Fruit fly (Drosophila melanogaster) whole organism, pupa: ENCODE results near the gene NK7.1.

Source experiments
- CG10348 ChIP-seq: fragments of 200-800 bp; sonication (Bioruptor generic); IDR thresholded peaks from 2 replicates; pipeline ENCODE4 v1.3.6; 2022; ENCODE audit warnings: missing biosample characterization, missing genetic modification characterization
- CG12605 ChIP-seq: fragments of 200-800 bp; sonication (Bioruptor generic); IDR thresholded peaks from 2 replicates; pipeline ENCODE4 v1.3.6; 2022; ENCODE audit warnings: missing biosample characterization, missing genetic modification characterization
- CG13204 ChIP-seq: fragments of 200-800 bp; sonication (Bioruptor generic); optimal IDR thresholded peaks from 2 replicates; lab custom pipeline; 2018; ENCODE audit warnings: missing biosample characterization, mild to moderate bottlenecking, missing genetic modification characterization, moderate library complexity
- CG14655 ChIP-seq: fragments of 200-800 bp; sonication (Bioruptor generic); optimal IDR thresholded peaks from 3 replicates; lab custom pipeline; 2017; ENCODE audit warnings: mild to moderate bottlenecking, missing biosample characterization, missing genetic modification reagents, missing genetic modification characterization
- CG15710 ChIP-seq: fragments of 200-800 bp; sonication (Bioruptor generic); optimal IDR thresholded peaks from 2 replicates; lab custom pipeline; 2018; ENCODE audit warnings: missing biosample characterization, mild to moderate bottlenecking, missing genetic modification characterization, moderate library complexity
- CG17806 ChIP-seq: fragments of 200-800 bp; sonication (Bioruptor generic); optimal IDR thresholded peaks from 2 replicates; lab custom pipeline; 2018; ENCODE audit warnings: missing biosample characterization, mild to moderate bottlenecking, missing genetic modification characterization, moderate library complexity
- CG32121 ChIP-seq: fragments of 200-800 bp; sonication (Bioruptor generic); IDR thresholded peaks from 2 replicates; pipeline ENCODE4 v1.3.6; 2022; ENCODE audit warnings: missing biosample characterization, missing genetic modification characterization
- CG34367 ChIP-seq: fragments of 200-800 bp; sonication (Bioruptor generic); optimal IDR thresholded peaks from 2 replicates; lab custom pipeline; 2018; ENCODE audit warnings: missing biosample characterization, mild to moderate bottlenecking, missing genetic modification characterization
- CG4496 ChIP-seq: fragments of 200-800 bp; sonication (Bioruptor generic); IDR thresholded peaks from 3 replicates; pipeline ENCODE4 v1.3.6; 2022; ENCODE audit warnings: missing biosample characterization, missing genetic modification characterization
- CG8159 ChIP-seq: fragments of 200-800 bp; sonication (Bioruptor generic); optimal IDR thresholded peaks from 3 replicates; lab custom pipeline; 2018; ENCODE audit warnings: missing biosample characterization, mild to moderate bottlenecking, missing genetic modification characterization, moderate library complexity
- CG8301 ChIP-seq: fragments of 200-800 bp; sonication (Bioruptor generic); optimal IDR thresholded peaks from 2 replicates; lab custom pipeline; 2018; ENCODE audit warnings: missing biosample characterization, mild to moderate bottlenecking, missing genetic modification characterization
- CG9948 ChIP-seq: fragments of 200-800 bp; sonication (Bioruptor generic); optimal IDR thresholded peaks from 2 replicates; lab custom pipeline; 2018; ENCODE audit warnings: missing biosample characterization, mild to moderate bottlenecking, missing genetic modification characterization, moderate library complexity
- D1 ChIP-seq: fragments of 200-800 bp; sonication (Bioruptor generic); optimal IDR thresholded peaks from 2 replicates; lab custom pipeline; 2018; ENCODE audit warnings: missing biosample characterization, mild to moderate bottlenecking, missing genetic modification characterization, moderate library complexity
- EcR ChIP-seq: fragments of 200-800 bp; sonication (Bioruptor generic); optimal IDR thresholded peaks from 3 replicates; lab custom pipeline; 2019; ENCODE audit warnings: missing biosample characterization, missing genetic modification characterization, mild to moderate bottlenecking, moderate library complexity, missing genetic modification reagents
- Ets98B ChIP-seq: fragments of 200-800 bp; sonication (Bioruptor generic); IDR thresholded peaks from 2 replicates; pipeline ENCODE4 v1.3.6; 2022; ENCODE audit warnings: missing biosample characterization, missing genetic modification characterization
- Pif1A ChIP-seq: fragments of 200-800 bp; sonication (Bioruptor generic); optimal IDR thresholded peaks from 3 replicates; lab custom pipeline; 2016; ENCODE audit warnings: missing biosample characterization, missing genetic modification characterization
- Pif1B ChIP-seq: fragments of 200-800 bp; sonication (Bioruptor generic); optimal IDR thresholded peaks from 3 replicates; lab custom pipeline; 2016; ENCODE audit warnings: missing biosample characterization, missing genetic modification characterization
- Snoo ChIP-seq: fragments of 200-800 bp; sonication (Bioruptor generic); optimal IDR thresholded peaks from 3 replicates; lab custom pipeline; 2017; ENCODE audit warnings: missing biosample characterization, mild to moderate bottlenecking, missing genetic modification characterization, inconsistent platforms
- fd96Ca ChIP-seq: fragments of 200-800 bp; sonication (Bioruptor generic); IDR thresholded peaks from 3 replicates; pipeline ENCODE4 v1.3.6; 2022; ENCODE audit warnings: missing biosample characterization, missing genetic modification characterization
- gl ChIP-seq: fragments of 200-800 bp; sonication (Bioruptor generic); optimal IDR thresholded peaks from 2 replicates; lab custom pipeline; 2018; ENCODE audit warnings: missing biosample characterization, mild to moderate bottlenecking, missing genetic modification characterization
- rn ChIP-seq: fragments of 200-800 bp; sonication (Bioruptor generic); IDR thresholded peaks from 2 replicates; pipeline ENCODE4 v1.3.6; 2022; ENCODE audit warnings: missing biosample characterization, missing genetic modification characterization

NK7.1 gene

dm6 chr3R:14398620-14399019 lies 25.9 kb upstream of the NK7.1 start:
- TF ChIP-seq gl (tag; lab: Kevin White, UChicago) = no peak
- no peak for TF ChIP-seq CG13204
- TF ChIP-seq CG9948 = no peak
- no peak for TF ChIP-seq CG8159 (tag; lab: Kevin White, UChicago)
- no peak for TF ChIP-seq CG17806 (tag; lab: Kevin White, UChicago)
- no peak for TF ChIP-seq EcR (GFP tag; lab: Kevin White, UChicago)
- TF ChIP-seq CG10348 (GFP tag; lab: Robert Waterston, UW) = no peak

- no peak for TF ChIP-seq CG15710 (tag; lab: Kevin White, UChicago)
- TF ChIP-seq CG14655 (GFP tag; lab: Kevin White, UChicago) = no peak
- no peak for TF ChIP-seq fd96Ca (GFP tag; lab: Robert Waterston, UW)
- TF ChIP-seq CG9948 = no peak
- no peak for TF ChIP-seq CG34367 (tag; lab: Kevin White, UChicago)
- TF ChIP-seq Pif1B = no peak
- no peak for TF ChIP-seq CG8301
- TF ChIP-seq D1 = no peak
- peak; percentile 15 for TF ChIP-seq Snoo (tag; lab: Kevin White, UChicago)
- TF ChIP-seq CG8159 (tag; lab: Kevin White, UChicago) = peak; percentile 46
- no peak for TF ChIP-seq Ets98B (GFP tag; lab: Robert Waterston, UW)
- no peak for TF ChIP-seq CG12605
- TF ChIP-seq CG13204 = no peak
- TF ChIP-seq CG17806 (tag; lab: Kevin White, UChicago) = peak; percentile 4
- TF ChIP-seq, all 21 proteins: peak for 3
Observed at dm6 chr3R:14397927-14398326, 25.2 kb upstream of the NK7.1 start.

dm6 chr3R:14391281-14391680 lies 18.5 kb upstream of the NK7.1 start:
- TF ChIP-seq CG10348 (GFP tag; lab: Robert Waterston, UW) (no peak), CG13204 (no peak), fd96Ca (GFP tag; lab: Robert Waterston, UW) (no peak; the same call in 2 of the 3 replicates), Pif1A (GFP tag; lab: Kevin White, UChicago) (no peak), gl (tag; lab: Kevin White, UChicago) (no peak), CG34367 (tag; lab: Kevin White, UChicago) (no peak), CG14655 (GFP tag; lab: Kevin White, UChicago) (no peak), CG4496 (GFP tag; lab: Robert Waterston, UW) (peak; percentile 79), D1 (peak; percentile 66), CG17806 (tag; lab: Kevin White, UChicago) (peak; percentile 55), Ets98B (GFP tag; lab: Robert Waterston, UW) (peak; percentile 48; the same call in 1 of the 2 replicates), CG8159 (tag; lab: Kevin White, UChicago) (peak; percentile 28), rn (peak; percentile 58), CG15710 (tag; lab: Kevin White, UChicago) (peak; percentile 20), Snoo (tag; lab: Kevin White, UChicago) (peak; percentile 39), EcR (GFP tag; lab: Kevin White, UChicago) (no peak)
- TF ChIP-seq, all 21 proteins: peak for 8

dm6 chr3R:14390465-14390864 lies 17.7 kb upstream of the NK7.1 start:
- TF ChIP-seq Ets98B (GFP tag; lab: Robert Waterston, UW) (peak; percentile 73), CG10348 (GFP tag; lab: Robert Waterston, UW) (no peak), CG12605 (peak; percentile 72; the same call in 1 of the 2 replicates), CG32121 (GFP tag; lab: Robert Waterston, UW) (peak; percentile 85), CG15710 (tag; lab: Kevin White, UChicago) (peak; percentile 66), CG8159 (tag; lab: Kevin White, UChicago) (peak; percentile 64), D1 (no peak), gl (tag; lab: Kevin White, UChicago) (no peak), Pif1B (no peak), CG14655 (GFP tag; lab: Kevin White, UChicago) (peak; percentile 77), CG9948 (peak; percentile 73), rn (no peak), CG8301 (peak; percentile 63), fd96Ca (GFP tag; lab: Robert Waterston, UW) (peak; percentile 85), CG4496 (GFP tag; lab: Robert Waterston, UW) (peak; percentile 89), Snoo (tag; lab: Kevin White, UChicago) (no peak), CG17806 (tag; lab: Kevin White, UChicago) (peak; percentile 68), CG34367 (tag; lab: Kevin White, UChicago) (peak; percentile 66)

- peak; percentile 15 for TF ChIP-seq CG13204
- TF ChIP-seq CG10348 (GFP tag; lab: Robert Waterston, UW) = no peak
- no peak for TF ChIP-seq CG32121 (GFP tag; lab: Robert Waterston, UW)
- TF ChIP-seq Ets98B (GFP tag; lab: Robert Waterston, UW) = no peak; the same call in 1 of the 2 replicates
- TF ChIP-seq EcR (GFP tag; lab: Kevin White, UChicago) = no peak
- TF ChIP-seq CG14655 (GFP tag; lab: Kevin White, UChicago) = peak; percentile 57
- no peak for TF ChIP-seq CG4496 (GFP tag; lab: Robert Waterston, UW)
- peak; percentile 70 for TF ChIP-seq CG15710 (tag; lab: Kevin White, UChicago)
- no peak for TF ChIP-seq Pif1A (GFP tag; lab: Kevin White, UChicago)
- peak; percentile 21; the same call in 1 of the 2 replicates for TF ChIP-seq CG12605
- no peak for TF ChIP-seq fd96Ca (GFP tag; lab: Robert Waterston, UW)
- TF ChIP-seq rn = no peak
- TF ChIP-seq CG9948 = peak; percentile 65
- TF ChIP-seq Snoo (tag; lab: Kevin White, UChicago) = peak; percentile 41
- peak; percentile 72 for TF ChIP-seq CG17806 (tag; lab: Kevin White, UChicago)
- TF ChIP-seq Pif1B = no peak
- peak; percentile 16 for TF ChIP-seq gl (tag; lab: Kevin White, UChicago)
- TF ChIP-seq CG34367 (tag; lab: Kevin White, UChicago) = peak; percentile 64
- peak; percentile 28 for TF ChIP-seq D1
- TF ChIP-seq CG8159 (tag; lab: Kevin White, UChicago) = peak; percentile 86
- TF ChIP-seq CG8301 = peak; percentile 42
Observed at dm6 chr3R:14389258-14389657, 16.5 kb upstream of the NK7.1 start.
